Worm (Caenorhabditis elegans): ENCODE data around the gene otub-1.

DNA sequence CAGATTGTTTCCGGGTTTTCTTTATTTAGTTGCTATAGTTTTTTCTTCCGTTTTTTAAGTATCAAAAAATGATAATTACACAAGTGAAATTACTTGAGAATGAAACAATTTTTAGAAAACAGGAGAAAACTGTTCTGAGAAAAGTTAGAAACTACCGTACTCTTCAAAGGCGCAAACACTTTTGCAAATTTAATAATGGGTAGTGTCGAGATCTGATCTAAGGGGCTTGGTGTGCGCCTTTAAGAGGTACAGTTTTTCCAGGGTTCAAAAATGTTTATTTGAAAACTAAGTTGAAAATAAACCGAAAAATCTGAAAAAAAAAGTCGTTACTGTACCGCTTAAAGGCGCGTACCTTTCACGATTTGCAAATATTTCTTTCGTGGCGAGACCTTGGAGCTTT is 5.5 kb upstream of the otub-1 start:
- TF ChIP-seq ets-7 (tag; optimal IDR thresholded peaks at IDR 0.05) (no peak), sea-1 (GFP tag; conservative IDR thresholded peaks at IDR 0.05) (no peak), ama-1 (optimal IDR thresholded peaks at IDR 0.05) (no peak), tra-4 (tag; optimal IDR thresholded peaks at IDR 0.05) (no peak), scrt-1 (GFP tag; IDR thresholded peaks at IDR 0.05) (no peak), flt-1 (GFP tag; IDR thresholded peaks at IDR 0.05) (no peak)

Data from whole organism, early embryonic.